Worm (Caenorhabditis elegans): Measurements from ENCODE around the gene R07B1.8.

The R07B1.8 gene

DNA sequence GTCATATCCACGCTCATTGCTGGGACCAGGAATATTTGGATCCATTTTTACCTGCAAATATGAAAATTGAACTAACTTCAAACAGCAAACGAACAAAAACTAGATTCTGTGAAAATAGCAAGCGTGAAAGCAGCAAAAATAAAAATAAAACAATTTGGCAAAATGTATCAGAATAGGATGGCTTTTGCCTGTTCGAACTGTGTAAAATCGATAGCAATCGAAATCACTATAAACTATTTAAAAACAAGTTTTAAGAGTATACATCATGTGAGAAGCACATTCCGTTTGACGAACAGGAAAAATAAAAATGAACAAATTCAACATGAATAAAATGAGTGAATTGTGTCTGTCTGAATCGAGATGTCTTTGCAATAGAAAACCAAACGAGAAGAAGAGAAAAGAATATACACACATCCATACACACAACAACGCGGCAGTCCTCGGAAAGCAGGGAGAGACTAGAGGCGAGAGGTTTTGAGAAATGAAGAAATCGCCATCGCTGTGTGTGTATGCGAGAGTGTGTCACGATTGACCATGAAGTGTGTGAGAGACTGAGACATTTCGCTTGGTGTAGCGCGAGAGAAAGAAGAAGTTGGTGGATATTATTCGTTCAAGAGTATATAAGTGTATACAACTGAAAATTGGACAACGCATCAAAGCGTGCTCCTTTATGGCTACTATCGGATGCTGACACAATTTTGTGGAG, 27.1 kb upstream of the R07B1.8 start, which contains the start of gene phf-34 (continued):
- peak; percentile 35 for TF ChIP-seq sma-9 (GFP tag; optimal IDR thresholded peaks at IDR 0.05)
- no peak for TF ChIP-seq sma-9 (tag; optimal IDR thresholded peaks at IDR 0.05)
- no peak for TF ChIP-seq ZK546.5 (tag; optimal IDR thresholded peaks at IDR 0.05)
- no peak for TF ChIP-seq nhr-237 (tag; optimal IDR thresholded peaks at IDR 0.05)
- TF ChIP-seq elt-3 (tag; optimal IDR thresholded peaks at IDR 0.05): no peak

ce11 chrX:9894844-9895243, 22.4 kb upstream of the R07B1.8 start, which contains the start of gene F21G4.3:
Gene F21G4.3 (plus strand): TSS chrX:9895144.
- TF ChIP-seq mbf-1 (tag; optimal IDR thresholded peaks at IDR 0.05) (no peak), aly-2 (tag; optimal IDR thresholded peaks at IDR 0.05) (no peak), dmd-4 (tag; optimal IDR thresholded peaks at IDR 0.05) (no peak), sma-3 (GFP tag; optimal IDR thresholded peaks at IDR 0.05) (no peak), nhr-21 (tag; optimal IDR thresholded peaks at IDR 0.05) (no peak), blmp-1 (tag; optimal IDR thresholded peaks at IDR 0.05; ENCODE audit: insufficient read depth) (no peak), snpc-4 (tag; optimal IDR thresholded peaks at IDR 0.05) (no peak), crh-2 (tag; optimal IDR thresholded peaks at IDR 0.05) (no peak), ceh-82 (tag; optimal IDR thresholded peaks at IDR 0.05) (no peak), lin-13 (GFP tag; optimal IDR thresholded peaks at IDR 0.05) (no peak), egl-27 (tag; optimal IDR thresholded peaks at IDR 0.05) (no peak), nhr-25 (tag; optimal IDR thresholded peaks at IDR 0.05) (no peak), ceh-16 (tag; optimal IDR thresholded peaks at IDR 0.05) (no peak), nhr-11 (tag; optimal IDR thresholded peaks at IDR 0.05) (no peak), unc-62 (GFP tag; optimal IDR thresholded peaks at IDR 0.05) (no peak), lin-39 (tag; optimal IDR thresholded peaks at IDR 0.05) (no peak), elt-1 (tag; optimal IDR thresholded peaks at IDR 0.05) (no peak), nhr-129 (tag; optimal IDR thresholded peaks at IDR 0.05) (no peak), unc-55 (GFP tag; optimal IDR thresholded peaks at IDR 0.05) (no peak), mab-5 (tag; optimal IDR thresholded peaks at IDR 0.05) (no peak)

DNA sequence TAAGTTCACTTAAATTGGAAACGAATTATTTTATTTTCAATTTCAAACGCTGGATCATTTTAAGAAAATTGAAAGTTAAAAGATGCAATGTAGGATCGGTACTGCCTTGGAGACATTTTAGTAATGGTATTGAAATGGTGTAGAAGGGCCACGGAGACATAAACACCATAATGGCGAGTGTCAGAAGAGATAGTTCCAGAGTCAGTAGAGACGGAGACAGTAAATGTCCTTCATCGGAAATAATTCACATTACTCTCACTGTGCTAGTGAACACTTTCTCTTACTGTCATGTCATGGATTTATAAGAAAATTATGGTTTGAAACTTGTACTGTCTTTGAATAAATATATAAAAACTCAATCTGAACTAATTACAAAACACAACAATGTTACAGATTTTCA, 20.6 kb upstream of the R07B1.8 start:
- peak; percentile 76 for TF ChIP-seq blmp-1 (tag; optimal IDR thresholded peaks at IDR 0.05; ENCODE audit: insufficient read depth)
- no peak for TF ChIP-seq elt-3 (tag; optimal IDR thresholded peaks at IDR 0.05)

DNA sequence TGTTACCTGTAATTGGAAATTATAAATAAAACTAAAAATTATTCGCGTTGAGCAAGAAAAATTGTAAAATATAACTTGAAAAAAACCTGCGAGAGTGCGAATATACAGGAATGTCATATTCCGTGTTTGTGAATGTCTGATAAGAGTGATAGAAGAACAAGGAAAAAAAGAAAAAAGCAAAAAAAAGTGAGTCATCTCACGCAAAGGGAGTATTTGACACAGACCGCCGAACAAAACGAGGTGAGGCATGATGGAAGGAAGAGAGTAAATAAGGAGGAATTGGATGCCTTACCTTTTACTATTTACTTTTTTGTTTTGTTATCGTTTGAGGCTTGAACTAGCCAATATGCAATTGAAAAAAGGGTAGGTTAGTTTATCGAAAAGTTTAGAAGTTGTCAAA, 19.9 kb upstream of the R07B1.8 start, which contains the start of gene F21G4.1:
F21G4.1 (minus strand) TSS at position 6 of the 400 bp plus-strand sequence.
- TF ChIP-seq sma-9 (GFP tag; optimal IDR thresholded peaks at IDR 0.05) (no peak), sma-9 (tag; optimal IDR thresholded peaks at IDR 0.05) (no peak), ceh-16 (tag; optimal IDR thresholded peaks at IDR 0.05) (no peak), fos-1 (tag; optimal IDR thresholded peaks at IDR 0.05) (peak; percentile 97), crh-2 (tag; optimal IDR thresholded peaks at IDR 0.05) (peak; percentile 17)

- no peak for TF ChIP-seq sem-4 (tag; optimal IDR thresholded peaks at IDR 0.05)
- TF ChIP-seq ceh-16 (tag; optimal IDR thresholded peaks at IDR 0.05): no peak
- TF ChIP-seq aly-2 (tag; optimal IDR thresholded peaks at IDR 0.05): no peak
- TF ChIP-seq unc-62 (GFP tag; optimal IDR thresholded peaks at IDR 0.05): no peak
- no peak for TF ChIP-seq sma-3 (GFP tag; optimal IDR thresholded peaks at IDR 0.05)
- no peak for TF ChIP-seq nhr-6 (tag; optimal IDR thresholded peaks at IDR 0.05)
- TF ChIP-seq lin-11 (tag; optimal IDR thresholded peaks at IDR 0.05): no peak
- no peak for TF ChIP-seq lsy-2 (tag; optimal IDR thresholded peaks at IDR 0.05)
- TF ChIP-seq nhr-12 (tag; optimal IDR thresholded peaks at IDR 0.05): no peak
- no peak for TF ChIP-seq R02D3.7 (tag; optimal IDR thresholded peaks at IDR 0.05)
- no peak for TF ChIP-seq nhr-10 (tag; optimal IDR thresholded peaks at IDR 0.05)
Observed at ce11 chrX:9883837-9884324, 11.4 kb upstream of the R07B1.8 start, which contains the start of gene mrp-4. Gene mrp-4 (plus strand): TSS chrX:9884274.

DNA sequence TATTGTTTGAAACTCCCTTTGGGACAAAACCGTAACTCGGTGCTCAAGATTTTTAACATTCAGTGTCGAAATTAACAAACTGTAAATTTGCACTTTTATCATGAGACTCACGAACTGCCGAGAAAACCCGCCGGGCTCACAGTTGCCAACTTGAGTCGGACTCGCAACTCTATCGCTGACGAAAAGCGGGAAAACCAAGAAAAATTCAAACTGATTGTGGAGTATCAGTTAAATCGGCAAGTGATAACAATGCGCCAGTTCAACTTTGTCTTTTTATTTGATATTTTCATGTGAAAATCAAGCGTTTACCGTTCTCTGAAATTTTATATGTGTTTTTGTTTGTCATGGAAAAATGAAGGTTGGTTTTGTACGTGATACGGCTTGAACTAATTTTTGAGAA, 10.1 kb upstream of the R07B1.8 start:
- TF ChIP-seq nhr-25 (tag; optimal IDR thresholded peaks at IDR 0.05): no peak
- peak; percentile 85 for TF ChIP-seq fos-1 (tag; optimal IDR thresholded peaks at IDR 0.05)
- TF ChIP-seq snpc-4 (tag; optimal IDR thresholded peaks at IDR 0.05): no peak
- TF ChIP-seq lin-13 (GFP tag; optimal IDR thresholded peaks at IDR 0.05): no peak
- TF ChIP-seq ztf-1 (GFP tag; conservative IDR thresholded peaks at IDR 0.05): no peak
- TF ChIP-seq elt-1 (tag; optimal IDR thresholded peaks at IDR 0.05): no peak
- TF ChIP-seq lin-11 (tag; optimal IDR thresholded peaks at IDR 0.05): no peak
- TF ChIP-seq F13H6.1 (tag; optimal IDR thresholded peaks at IDR 0.05): no peak

All from whole organism, L2 larva.